Fruit fly (Drosophila melanogaster): ENCODE results near the gene CG9839.
A peak's percentile ranks its signal among the peaks of the same experiment; 100 is the strongest.

The CG9839 gene

dm6 chr3R:8819551-8820057 lies 14.0 kb upstream of the CG9839 start:
- TF ChIP-seq rgr (GFP tag; optimal IDR thresholded peaks at IDR 0.05) (peak; percentile 59), Sp1 (GFP tag; optimal IDR thresholded peaks at IDR 0.05) (peak; percentile 5), Jra (GFP tag; optimal IDR thresholded peaks at IDR 0.05) (peak; percentile 55), br (GFP tag; optimal IDR thresholded peaks at IDR 0.05) (peak; percentile 35), fru (GFP tag; optimal IDR thresholded peaks at IDR 0.05) (peak; percentile 43), usp (GFP tag; optimal IDR thresholded peaks at IDR 0.05) (no peak), pan (optimal IDR thresholded peaks at IDR 0.05) (no peak), foxo (GFP tag; optimal IDR thresholded peaks at IDR 0.05) (peak; percentile 20 to 30), dsf (GFP tag; optimal IDR thresholded peaks at IDR 0.05; ENCODE audit: borderline replicate concordance) (no peak), Hnf4 (GFP tag; optimal IDR thresholded peaks at IDR 0.05) (peak; percentile 57), lola (GFP tag; optimal IDR thresholded peaks at IDR 0.05) (no peak), Hr83 (GFP tag; optimal IDR thresholded peaks at IDR 0.05; ENCODE audit: poor library complexity, severe bottlenecking) (peak; percentile 83), h (GFP tag; optimal IDR thresholded peaks at IDR 0.05) (peak; percentile 64), sv (GFP tag; optimal IDR thresholded peaks at IDR 0.05) (peak; percentile 27), OdsH (GFP tag; optimal IDR thresholded peaks at IDR 0.05) (peak; percentile 33), brk (GFP tag; optimal IDR thresholded peaks at IDR 0.05) (peak; percentile 61)

- TF ChIP-seq Vsx2 (GFP tag; optimal IDR thresholded peaks at IDR 0.05; ENCODE audit: partially characterized antibody) (no peak), dsf (GFP tag; optimal IDR thresholded peaks at IDR 0.05; ENCODE audit: borderline replicate concordance) (no peak), sv (GFP tag; optimal IDR thresholded peaks at IDR 0.05) (no peak), brk (GFP tag; optimal IDR thresholded peaks at IDR 0.05) (no peak), foxo (GFP tag; optimal IDR thresholded peaks at IDR 0.05) (no peak), fru (GFP tag; optimal IDR thresholded peaks at IDR 0.05) (no peak), CG32264 (GFP tag; optimal IDR thresholded peaks at IDR 0.05) (no peak), sage (GFP tag; optimal IDR thresholded peaks at IDR 0.05) (no peak), h (GFP tag; optimal IDR thresholded peaks at IDR 0.05) (no peak)
These were observed 12.6 kb upstream of the CG9839 start for dm6 chr3R:8818239-8818638.

- no peak for TF ChIP-seq h (GFP tag; optimal IDR thresholded peaks at IDR 0.05)
- TF ChIP-seq Hnf4 (GFP tag; optimal IDR thresholded peaks at IDR 0.05), result no peak
- TF ChIP-seq usp (GFP tag; optimal IDR thresholded peaks at IDR 0.05), result no peak
- TF ChIP-seq Vsx2 (GFP tag; optimal IDR thresholded peaks at IDR 0.05; ENCODE audit: partially characterized antibody), result no peak
- no peak for TF ChIP-seq Jra (GFP tag; optimal IDR thresholded peaks at IDR 0.05)
These were observed 9.5 kb upstream of the CG9839 start for dm6 chr3R:8815074-8815473.

DNA sequence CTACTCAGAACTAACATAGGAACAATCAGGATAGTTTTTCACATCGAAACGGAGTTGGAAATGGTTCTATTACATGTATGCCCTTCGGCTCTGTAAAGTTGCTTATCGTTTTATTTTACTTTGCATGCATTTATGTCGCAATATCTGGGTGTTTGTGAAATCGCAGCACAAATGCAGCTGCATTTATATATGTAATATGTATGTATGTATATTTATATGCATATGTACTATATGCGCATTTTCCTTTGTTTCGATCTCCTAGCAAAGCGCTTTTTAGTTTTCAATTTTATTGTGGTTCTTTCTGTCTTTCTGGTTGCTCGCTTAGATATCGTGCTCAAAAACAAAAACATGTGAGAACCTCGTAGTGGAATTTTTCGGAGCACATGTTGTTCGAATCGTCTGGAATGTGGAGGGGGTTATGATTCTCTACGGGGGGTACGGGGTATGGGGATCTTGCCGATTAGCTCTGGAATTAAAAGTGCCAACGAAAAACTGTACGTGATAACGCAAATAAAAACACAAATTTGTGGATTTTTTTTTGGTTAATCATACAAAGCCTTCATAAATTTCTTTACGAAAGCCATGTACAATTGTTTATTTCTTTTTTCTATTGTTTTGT lies 8.5 kb upstream of the CG9839 start:
- TF ChIP-seq Sp1 (GFP tag; optimal IDR thresholded peaks at IDR 0.05), result peak; percentile 1
- no peak for TF ChIP-seq GATAd (GFP tag; optimal IDR thresholded peaks at IDR 0.05)
- no peak for TF ChIP-seq Rel (GFP tag; optimal IDR thresholded peaks at IDR 0.05)
- peak; percentile 59 for TF ChIP-seq Rel (tag; optimal IDR thresholded peaks at IDR 0.05)
- TF ChIP-seq Abd-B (GFP tag; optimal IDR thresholded peaks at IDR 0.05), result no peak
- no peak for TF ChIP-seq Dif (GFP tag; optimal IDR thresholded peaks at IDR 0.05; ENCODE audit: partially characterized antibody)
- TF ChIP-seq sv (GFP tag; optimal IDR thresholded peaks at IDR 0.05), result no peak

DNA sequence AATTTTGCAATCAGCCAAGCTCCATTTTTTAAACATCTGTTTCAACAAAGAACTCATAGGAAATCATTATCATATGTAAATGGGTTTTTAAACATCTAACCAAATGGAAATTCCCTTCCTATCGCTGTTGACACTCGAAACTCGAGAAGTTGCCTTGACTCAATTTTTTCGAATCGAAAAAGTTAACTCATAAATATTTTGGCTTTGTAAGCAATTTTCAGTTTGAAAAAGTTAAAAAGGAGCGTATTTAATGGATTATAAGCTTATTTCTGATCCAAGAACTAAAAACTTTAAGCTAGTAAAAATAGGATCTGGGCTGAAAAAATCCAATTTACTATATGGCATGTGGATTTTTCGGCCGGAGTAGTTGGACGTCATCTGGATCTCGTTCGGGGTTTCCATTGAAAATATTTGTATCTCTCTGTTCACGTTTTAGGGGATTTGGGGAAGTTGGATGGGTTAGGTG lies 7.6 kb upstream of the CG9839 start, which contains the start of gene CG9837:
TSS of gene CG9837 (minus strand) at position 416 of the 466 bp plus-strand sequence.
- TF ChIP-seq rgr (GFP tag; optimal IDR thresholded peaks at IDR 0.05), result no peak
- no peak for TF ChIP-seq dl (GFP tag; optimal IDR thresholded peaks at IDR 0.05; ENCODE audit: insufficient read depth in 1 of 2, partially characterized antibody in 2 of 2)
- no peak for TF ChIP-seq CrebA (GFP tag; optimal IDR thresholded peaks at IDR 0.05; ENCODE audit: borderline replicate concordance)
- no peak for TF ChIP-seq Vsx2 (GFP tag; optimal IDR thresholded peaks at IDR 0.05; ENCODE audit: partially characterized antibody)
- no peak for TF ChIP-seq CG9705 (GFP tag; optimal IDR thresholded peaks at IDR 0.05)
- TF ChIP-seq Rel (GFP tag; optimal IDR thresholded peaks at IDR 0.05), result no peak
- no peak for TF ChIP-seq Rel (tag; optimal IDR thresholded peaks at IDR 0.05)
- no peak for TF ChIP-seq tai (GFP tag; optimal IDR thresholded peaks at IDR 0.05)
- TF ChIP-seq usp (GFP tag; optimal IDR thresholded peaks at IDR 0.05), result no peak
- TF ChIP-seq dsf (GFP tag; optimal IDR thresholded peaks at IDR 0.05; ENCODE audit: borderline replicate concordance), result no peak
- no peak for TF ChIP-seq Dfd (GFP tag; optimal IDR thresholded peaks at IDR 0.05)
- no peak for TF ChIP-seq dmrt93B (GFP tag; optimal IDR thresholded peaks at IDR 0.05)
- TF ChIP-seq Myc (optimal IDR thresholded peaks at IDR 0.05), result no peak
- TF ChIP-seq N (GFP tag; optimal IDR thresholded peaks at IDR 0.05), result no peak
- no peak for TF ChIP-seq pan (optimal IDR thresholded peaks at IDR 0.05)
- no peak for TF ChIP-seq foxo (GFP tag; optimal IDR thresholded peaks at IDR 0.05)
- TF ChIP-seq jim (GFP tag; optimal IDR thresholded peaks at IDR 0.05), result no peak

Data from whole organism, wandering third instar larva.